Worm (Caenorhabditis elegans) whole organism, late embryonic: Measurements from ENCODE around the gene C56G2.4.

Source experiments
- ama-1 ChIP-seq: fragments of 150-350 bp; optimal IDR thresholded peaks from 2 replicates; lab custom pipeline; 2014
- hlh-30 ChIP-seq: sonication (generic microtip); optimal IDR thresholded peaks from 2 replicates; lab custom pipeline; 2017; ENCODE audit warnings: antibody characterized with exemption, missing genetic modification characterization, missing compliant biosample characterization; ENCODE audit not compliant: insufficient read depth
- nfya-1 ChIP-seq: sonication (generic microtip); optimal IDR thresholded peaks from 2 replicates; lab custom pipeline; 2017; ENCODE audit warnings: missing genetic modification characterization, mild to moderate bottlenecking, missing compliant biosample characterization, antibody characterized with exemption, moderate library complexity

ce11 chrIII:6300297-6300696 is 31.2 kb upstream of the C56G2.4 start:
- no peak for TF ChIP-seq hlh-30 (tag; lab: Kevin White, UChicago)
- no peak for TF ChIP-seq nfya-1 (tag; lab: Kevin White, UChicago)
- TF ChIP-seq ama-1 (lab: Kevin White, UChicago): no peak
